Worm (Caenorhabditis elegans) whole organism, late embryonic: ENCODE results near the gene F46B3.7.

Source experiments
- ama-1 ChIP-seq: fragments of 150-350 bp; optimal IDR thresholded peaks from 2 replicates; lab custom pipeline; 2014
- ceh-34 ChIP-seq: sonication (generic microtip); optimal IDR thresholded peaks from 2 replicates; lab custom pipeline; 2016; ENCODE audit warnings: mild to moderate bottlenecking, missing genetic modification characterization, missing compliant biosample characterization
- ceh-9 ChIP-seq: sonication (generic microtip); optimal IDR thresholded peaks from 2 replicates; lab custom pipeline; 2016; ENCODE audit warnings: mild to moderate bottlenecking, missing genetic modification characterization, inconsistent platforms, missing compliant biosample characterization
- dve-1 ChIP-seq: sonication (generic microtip); optimal IDR thresholded peaks from 2 replicates; lab custom pipeline; 2017; ENCODE audit warnings: antibody characterized with exemption, mild to moderate bottlenecking, missing genetic modification characterization, missing compliant biosample characterization
- fkh-6 ChIP-seq: sonication (generic microtip); optimal IDR thresholded peaks from 2 replicates; lab custom pipeline; 2016; ENCODE audit warnings: missing genetic modification characterization, missing compliant biosample characterization
- hlh-30 ChIP-seq: sonication (generic microtip); optimal IDR thresholded peaks from 2 replicates; lab custom pipeline; 2017; ENCODE audit warnings: antibody characterized with exemption, missing genetic modification characterization, missing compliant biosample characterization; ENCODE audit not compliant: insufficient read depth
- lim-6 ChIP-seq: sonication (generic microtip); optimal IDR thresholded peaks from 2 replicates; lab custom pipeline; 2016; ENCODE audit warnings: missing genetic modification characterization, missing compliant biosample characterization
- nfya-1 ChIP-seq: sonication (generic microtip); optimal IDR thresholded peaks from 2 replicates; lab custom pipeline; 2017; ENCODE audit warnings: missing genetic modification characterization, mild to moderate bottlenecking, missing compliant biosample characterization, antibody characterized with exemption, moderate library complexity
- nhr-11 ChIP-seq: fragments of 150-350 bp; optimal IDR thresholded peaks from 2 replicates; lab custom pipeline; 2014; ENCODE audit warnings: missing biosample characterization, missing genetic modification characterization
- pha-4 ChIP-seq: fragments of 150-350 bp; optimal IDR thresholded peaks from 2 replicates; lab custom pipeline; 2018; ENCODE audit warnings: missing biosample characterization, missing genetic modification reagents, missing genetic modification characterization
- sox-2 ChIP-seq: fragments of 200-800 bp; sonication (Bioruptor generic); IDR thresholded peaks from 2 replicates; pipeline ENCODE4 v1.3.6; 2022; ENCODE audit warnings: missing genetic modification reagents, missing genetic modification characterization, missing compliant biosample characterization
- tbx-7 ChIP-seq: sonication (generic microtip); optimal IDR thresholded peaks from 2 replicates; lab custom pipeline; 2016; ENCODE audit warnings: missing genotype, missing genetic modification characterization, missing compliant biosample characterization
- unc-86 ChIP-seq: sonication (generic microtip); optimal IDR thresholded peaks from 2 replicates; lab custom pipeline; 2016; ENCODE audit warnings: missing genetic modification characterization, missing compliant biosample characterization
- zip-5 ChIP-seq: sonication (generic microtip); optimal IDR thresholded peaks from 2 replicates; lab custom pipeline; 2016; ENCODE audit warnings: missing genetic modification characterization, missing compliant biosample characterization

DNA sequence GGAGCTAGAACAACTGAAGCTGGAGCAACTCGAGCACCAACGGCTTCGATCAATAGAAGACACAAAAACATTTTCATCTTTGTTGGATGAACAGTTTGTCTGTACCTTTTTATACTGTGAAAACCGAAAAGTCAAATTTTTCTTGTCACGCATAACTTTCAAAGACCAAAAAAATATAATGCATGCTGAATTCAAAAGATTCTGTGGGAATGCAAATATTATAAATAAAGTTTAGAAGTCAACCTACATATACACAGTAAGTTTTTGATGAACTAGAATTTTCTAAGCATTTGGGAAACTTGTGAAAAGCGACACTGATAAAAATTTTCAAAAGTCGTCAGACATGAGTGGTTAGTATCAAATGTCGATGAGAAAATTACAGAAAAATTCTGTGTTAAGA lies 15.1 kb upstream of the F46B3.7 start, which contains the start of gene F46B3.15:
- TF ChIP-seq fkh-6 (tag; lab: Kevin White, UChicago): no peak
- no peak for TF ChIP-seq pha-4 (tag; lab: Kevin White, UChicago)
- TF ChIP-seq nfya-1: no peak
- TF ChIP-seq nhr-11 (tag; lab: Kevin White, UChicago): no peak
- TF ChIP-seq ceh-34 (tag; lab: Kevin White, UChicago): no peak
- no peak for TF ChIP-seq zip-5
- TF ChIP-seq dve-1 (tag; lab: Kevin White, UChicago): no peak
- TF ChIP-seq sox-2 (GFP tag; lab: Robert Waterston, UW): no peak
- no peak for TF ChIP-seq ceh-9 (tag; lab: Kevin White, UChicago)
- TF ChIP-seq ama-1 (lab: Kevin White, UChicago): no peak
- TF ChIP-seq hlh-30: no peak
- no peak for TF ChIP-seq unc-86
- no peak for TF ChIP-seq lim-6 (tag; lab: Kevin White, UChicago)
- no peak for TF ChIP-seq tbx-7 (tag; lab: Kevin White, UChicago)
